Worm (Caenorhabditis elegans) whole organism, L3 larva: ENCODE results near the gene asm-1.

Experiments used
- R02D3.7 ChIP-seq: fragments of 150-350 bp; optimal IDR thresholded peaks from 2 replicates; lab custom pipeline; 2014; ENCODE audit warnings: missing biosample characterization, missing genetic modification characterization
- ZK546.5 ChIP-seq: sonication (generic microtip); optimal IDR thresholded peaks from 2 replicates; lab custom pipeline; 2017; ENCODE audit warnings: missing biosample characterization, missing genetic modification characterization
- aly-2 ChIP-seq: fragments of 150-350 bp; optimal IDR thresholded peaks from 2 replicates; lab custom pipeline; 2014; ENCODE audit warnings: missing biosample characterization, missing genetic modification characterization
- ama-1 ChIP-seq: fragments of 150-350 bp; optimal IDR thresholded peaks from 2 replicates; lab custom pipeline; 2018
- ceh-16 ChIP-seq: sonication (generic microtip); optimal IDR thresholded peaks from 2 replicates; lab custom pipeline; 2017; ENCODE audit warnings: missing biosample characterization, missing genetic modification characterization
- ceh-28 ChIP-seq: fragments of 150-350 bp; optimal IDR thresholded peaks from 2 replicates; lab custom pipeline; 2014; ENCODE audit warnings: missing biosample characterization, missing genetic modification reagents, missing genetic modification characterization
- ceh-82 ChIP-seq: fragments of 150-350 bp; optimal IDR thresholded peaks from 2 replicates; lab custom pipeline; 2014; ENCODE audit warnings: missing biosample characterization, missing genetic modification characterization
- ceh-9 ChIP-seq: sonication (generic microtip); optimal IDR thresholded peaks from 2 replicates; lab custom pipeline; 2018; ENCODE audit warnings: missing biosample characterization, missing genetic modification characterization
- daf-12 ChIP-seq: fragments of 150-350 bp; optimal IDR thresholded peaks from 2 replicates; lab custom pipeline; 2014; ENCODE audit warnings: missing biosample characterization, missing genetic modification reagents, missing genetic modification characterization
- egl-5 ChIP-seq: fragments of 150-350 bp; optimal IDR thresholded peaks from 2 replicates; lab custom pipeline; 2017; ENCODE audit warnings: missing biosample characterization, missing genetic modification reagents, missing genetic modification characterization, inconsistent platforms
- elt-1 ChIP-seq: fragments of 150-350 bp; optimal IDR thresholded peaks from 2 replicates; lab custom pipeline; 2014; ENCODE audit warnings: missing biosample characterization, missing genetic modification characterization
- elt-2 ChIP-seq: sonication (generic microtip); optimal IDR thresholded peaks from 2 replicates; lab custom pipeline; 2016; ENCODE audit warnings: missing genetic modification reagents, mild to moderate bottlenecking, missing genetic modification characterization, missing compliant biosample characterization
- elt-3 ChIP-seq, 3 experiments: fragments of 150-350 bp in 1 of 3; sonication (generic microtip) in 2 of 3; optimal IDR thresholded peaks; 2 replicates in 2 of 3; 4 replicates in 1 of 3; lab custom pipeline; 2014 to 2017; ENCODE audit warnings: missing biosample characterization in 3 of 3, missing genetic modification characterization in 3 of 3
- fkh-10 ChIP-seq: sonication (generic microtip); optimal IDR thresholded peaks from 2 replicates; lab custom pipeline; 2017; ENCODE audit warnings: missing biosample characterization, missing genetic modification reagents, missing genetic modification characterization
- fkh-2 ChIP-seq: fragments of 150-350 bp; optimal IDR thresholded peaks from 2 replicates; lab custom pipeline; 2014; ENCODE audit warnings: missing biosample characterization, missing genetic modification reagents, missing genetic modification characterization
- fos-1 ChIP-seq: fragments of 150-350 bp; optimal IDR thresholded peaks from 2 replicates; lab custom pipeline; 2014; ENCODE audit warnings: missing biosample characterization, missing genetic modification characterization
- hmg-11 ChIP-seq: sonication (generic microtip); optimal IDR thresholded peaks from 2 replicates; lab custom pipeline; 2016; ENCODE audit warnings: missing genetic modification characterization, missing compliant biosample characterization
- jun-1 ChIP-seq: fragments of 150-350 bp; optimal IDR thresholded peaks from 2 replicates; lab custom pipeline; 2014; ENCODE audit warnings: missing biosample characterization, missing genetic modification reagents, missing genetic modification characterization
- lin-15B ChIP-seq: fragments of 150-350 bp; optimal IDR thresholded peaks from 2 replicates; lab custom pipeline; 2014; ENCODE audit warnings: missing biosample characterization, missing genetic modification characterization
- lsy-12 ChIP-seq: sonication (generic microtip); optimal IDR thresholded peaks from 2 replicates; lab custom pipeline; 2016; ENCODE audit warnings: mild to moderate bottlenecking, missing genetic modification characterization, missing compliant biosample characterization
- mdl-1 ChIP-seq: fragments of 150-350 bp; optimal IDR thresholded peaks from 2 replicates; lab custom pipeline; 2014; ENCODE audit warnings: missing biosample characterization, missing genetic modification characterization
- mml-1 ChIP-seq: fragments of 150-350 bp; sonication (generic microtip); optimal IDR thresholded peaks from 3 replicates; lab custom pipeline; 2014; ENCODE audit warnings: missing biosample characterization, missing genetic modification characterization
- nfya-1 ChIP-seq: sonication (generic microtip); optimal IDR thresholded peaks from 2 replicates; lab custom pipeline; 2017; ENCODE audit warnings: missing genetic modification characterization, mild to moderate bottlenecking, missing compliant biosample characterization, antibody characterized with exemption, moderate library complexity; ENCODE audit not compliant: insufficient read depth
- nhr-11 ChIP-seq: fragments of 150-350 bp; optimal IDR thresholded peaks from 2 replicates; lab custom pipeline; 2014; ENCODE audit warnings: missing biosample characterization, missing genetic modification characterization
- nhr-12 ChIP-seq: fragments of 150-350 bp; optimal IDR thresholded peaks from 2 replicates; lab custom pipeline; 2014; ENCODE audit warnings: missing biosample characterization, missing genetic modification characterization
- nhr-23 ChIP-seq: fragments of 150-350 bp; optimal IDR thresholded peaks from 2 replicates; lab custom pipeline; 2014; ENCODE audit warnings: missing biosample characterization, missing genetic modification reagents, missing genetic modification characterization
- nhr-237 ChIP-seq: fragments of 150-350 bp; optimal IDR thresholded peaks from 2 replicates; lab custom pipeline; 2014; ENCODE audit warnings: missing biosample characterization, missing genetic modification characterization
- nhr-25 ChIP-seq: sonication (generic microtip); optimal IDR thresholded peaks from 2 replicates; lab custom pipeline; 2017; ENCODE audit warnings: missing biosample characterization, missing genetic modification characterization
- nhr-28 ChIP-seq: fragments of 150-350 bp; optimal IDR thresholded peaks from 2 replicates; lab custom pipeline; 2014; ENCODE audit warnings: missing biosample characterization, missing genetic modification characterization
- nhr-67 ChIP-seq: fragments of 150-350 bp; optimal IDR thresholded peaks from 2 replicates; lab custom pipeline; 2014; ENCODE audit warnings: missing biosample characterization, missing genetic modification characterization
- nhr-76 ChIP-seq: fragments of 150-350 bp; sonication (generic microtip); optimal IDR thresholded peaks from 5 replicates; lab custom pipeline; 2014; ENCODE audit warnings: missing biosample characterization, missing genetic modification characterization
- nhr-77 ChIP-seq: fragments of 150-350 bp; optimal IDR thresholded peaks from 2 replicates; lab custom pipeline; 2014; ENCODE audit warnings: missing biosample characterization, missing genetic modification characterization
- pha-4 ChIP-seq: fragments of 150-350 bp; optimal IDR thresholded peaks from 2 replicates; lab custom pipeline; 2014; ENCODE audit warnings: missing biosample characterization, missing genetic modification reagents, missing genetic modification characterization
- pqm-1 ChIP-seq: fragments of 150-350 bp; optimal IDR thresholded peaks from 2 replicates; lab custom pipeline; 2017; ENCODE audit warnings: missing biosample characterization, missing genetic modification characterization, inconsistent platforms
- sea-2 ChIP-seq: fragments of 150-350 bp; sonication (generic microtip); optimal IDR thresholded peaks from 4 replicates; lab custom pipeline; 2014; ENCODE audit warnings: missing biosample characterization, missing genetic modification reagents, missing genetic modification characterization
- skn-1 ChIP-seq: fragments of 150-350 bp; optimal IDR thresholded peaks from 2 replicates; lab custom pipeline; 2014; ENCODE audit warnings: missing biosample characterization, missing genetic modification characterization
- snpc-4 ChIP-seq: fragments of 150-350 bp; optimal IDR thresholded peaks from 2 replicates; lab custom pipeline; 2014; ENCODE audit warnings: missing biosample characterization, missing genetic modification characterization
- tbx-2 ChIP-seq: sonication (generic microtip); optimal IDR thresholded peaks from 2 replicates; lab custom pipeline; 2016; ENCODE audit warnings: mild to moderate bottlenecking, missing genetic modification characterization, missing compliant biosample characterization
- unc-39 ChIP-seq: sonication (generic microtip); optimal IDR thresholded peaks from 4 replicates; lab custom pipeline; 2017; ENCODE audit warnings: missing biosample characterization, missing genetic modification characterization
- unc-62 ChIP-seq: fragments of 150-350 bp; sonication (generic microtip); optimal IDR thresholded peaks from 4 replicates; lab custom pipeline; 2014; ENCODE audit warnings: missing biosample characterization, missing genetic modification reagents, missing genetic modification characterization
- zag-1 ChIP-seq: fragments of 150-350 bp; optimal IDR thresholded peaks from 2 replicates; lab custom pipeline; 2014; ENCODE audit warnings: missing biosample characterization, missing genetic modification characterization
- ztf-11 ChIP-seq: fragments of 150-350 bp; optimal IDR thresholded peaks from 2 replicates; lab custom pipeline; 2014; ENCODE audit warnings: missing biosample characterization, missing genetic modification characterization

The asm-1 gene

DNA sequence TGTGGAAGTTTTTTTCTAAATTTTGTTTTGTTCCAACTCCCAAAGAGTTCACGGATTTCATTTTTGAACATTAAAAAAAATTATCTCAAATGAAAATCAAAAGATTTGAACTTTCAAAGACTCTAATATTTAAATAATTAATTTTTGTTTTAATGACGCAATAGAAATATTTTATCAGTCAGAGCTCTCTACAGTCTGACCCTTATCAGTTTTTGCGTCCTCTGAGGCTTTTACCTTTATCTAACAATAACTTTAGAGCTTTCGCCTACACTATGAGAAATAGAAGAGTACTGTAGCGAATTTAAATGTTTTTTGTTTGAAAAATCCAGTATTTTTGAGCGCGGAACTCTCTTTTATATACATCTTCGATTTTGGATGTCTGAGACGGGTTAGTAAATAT, 9.0 kb downstream of the asm-1 start, which contains the start of gene B0252.5:
Gene B0252.5 (minus strand): TSS at position 17 of the 400 bp plus-strand sequence.
- peak; percentile 55 for TF ChIP-seq elt-2 (tag; lab: Kevin White, UChicago)
- no peak for TF ChIP-seq nhr-76 (tag; lab: Kevin White, UChicago)
- TF ChIP-seq ceh-16 = no peak
- no peak for TF ChIP-seq elt-1
- no peak for TF ChIP-seq zag-1 (tag; lab: Kevin White, UChicago)
- no peak for TF ChIP-seq ceh-9
- TF ChIP-seq nhr-67 (tag; lab: Kevin White, UChicago) = no peak
- TF ChIP-seq nhr-25 (tag; lab: Kevin White, UChicago) = no peak
- no peak for TF ChIP-seq ZK546.5
- TF ChIP-seq pqm-1 (tag; lab: Kevin White, UChicago) = peak; percentile 9
- TF ChIP-seq ceh-82 (tag; lab: Kevin White, UChicago) = no peak
- no peak for TF ChIP-seq tbx-2

DNA sequence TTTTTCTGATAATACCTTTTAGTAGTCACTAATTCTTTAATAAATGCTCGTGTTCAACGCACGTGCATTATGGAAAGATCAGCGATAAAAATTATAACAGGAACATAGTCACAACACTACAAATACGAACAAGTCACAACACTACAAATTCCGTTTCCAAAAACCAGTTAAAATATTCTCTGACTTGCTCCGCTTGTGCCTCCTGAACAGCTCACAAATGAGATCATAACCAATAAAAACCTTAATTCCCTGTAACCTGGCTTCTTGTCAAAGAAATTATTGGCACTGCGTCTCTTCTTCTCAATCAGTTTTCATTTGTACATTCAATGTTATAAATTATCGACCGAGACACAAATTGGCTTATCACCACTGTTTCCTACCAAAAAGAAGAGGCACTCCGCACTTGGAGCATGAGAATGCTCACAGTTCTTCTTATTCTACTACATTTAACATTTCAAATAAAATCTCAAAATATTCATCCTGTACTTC, 9.5 kb downstream of the asm-1 start, which contains the start of gene B0252.1:
Gene B0252.1 (plus strand): TSS at position 318 of the 489 bp plus-strand sequence.
- TF ChIP-seq pqm-1 (tag; lab: Kevin White, UChicago) (peak; percentile 26), elt-2 (tag; lab: Kevin White, UChicago) (peak; percentile 65), nhr-28 (tag; lab: Kevin White, UChicago) (no peak)

DNA sequence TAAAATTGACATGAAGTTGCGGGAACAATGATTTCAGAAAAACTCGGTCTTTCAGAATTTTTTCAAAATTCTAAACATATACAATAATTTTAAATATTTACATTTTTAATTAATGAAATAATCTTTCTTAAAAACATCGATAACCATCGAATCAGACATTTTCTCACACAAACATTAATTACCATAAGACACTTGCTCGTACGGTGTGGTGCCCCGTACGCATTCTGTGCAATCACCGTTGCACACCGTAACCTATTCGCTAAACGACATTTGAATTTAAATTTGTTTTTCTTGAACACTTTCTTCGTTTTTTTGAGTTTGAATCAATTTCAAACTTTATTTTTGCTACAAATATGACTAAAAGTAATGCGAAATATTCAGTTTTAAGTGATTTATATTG, 13.9 kb downstream of the asm-1 start:
- no peak for TF ChIP-seq hmg-11 (tag; lab: Kevin White, UChicago)
- no peak for TF ChIP-seq nhr-76 (tag; lab: Kevin White, UChicago)
- TF ChIP-seq nhr-77 (tag; lab: Kevin White, UChicago) = no peak
- TF ChIP-seq nhr-237 (tag; lab: Kevin White, UChicago) = no peak
- TF ChIP-seq pha-4 (tag; lab: Kevin White, UChicago) = no peak
- no peak for TF ChIP-seq ztf-11 (tag; lab: Kevin White, UChicago)
- TF ChIP-seq ceh-16 = no peak
- no peak for TF ChIP-seq unc-39 (tag; lab: Kevin White, UChicago)
- no peak for TF ChIP-seq nhr-28 (tag; lab: Kevin White, UChicago)
- TF ChIP-seq sea-2 (GFP tag; lab: Kevin White, UChicago) = no peak

ce11 chrII:6926054-6926453, 16.2 kb downstream of the asm-1 start:
- no peak for TF ChIP-seq snpc-4
- TF ChIP-seq nhr-11 = no peak
- TF ChIP-seq nhr-67 (tag; lab: Kevin White, UChicago) = no peak
- TF ChIP-seq daf-12 (tag; lab: Kevin White, UChicago) = no peak
- TF ChIP-seq unc-39 (tag; lab: Kevin White, UChicago) = no peak
- TF ChIP-seq ceh-82 (tag; lab: Kevin White, UChicago) = no peak
- no peak for TF ChIP-seq nhr-23
- TF ChIP-seq sea-2 (GFP tag; lab: Kevin White, UChicago) = no peak
- TF ChIP-seq ceh-28 (tag; lab: Kevin White, UChicago) = no peak
- TF ChIP-seq mml-1 (tag; lab: Kevin White, UChicago) = no peak
- TF ChIP-seq aly-2 (tag; lab: Kevin White, UChicago) = no peak
- TF ChIP-seq pqm-1 (tag; lab: Kevin White, UChicago) = no peak
- TF ChIP-seq ceh-16 = no peak

ce11 chrII:6926488-6926887, 16.6 kb downstream of the asm-1 start:
- TF ChIP-seq fkh-10 (peak; percentile 44), nhr-237 (tag; lab: Kevin White, UChicago) (no peak), unc-62 (peak; percentile 6), nhr-11 (no peak), nhr-76 (tag; lab: Kevin White, UChicago) (no peak), elt-3 (tag; optimal IDR thresholded peaks at IDR 0.05; lab: Kevin White, UChicago) (no peak), jun-1 (tag; lab: Kevin White, UChicago) (peak; percentile 88), ceh-16 (no peak), lsy-12 (peak; percentile 33), elt-2 (tag; lab: Kevin White, UChicago) (peak; percentile 92), lin-15B (peak; percentile 38), nhr-25 (tag; lab: Kevin White, UChicago) (peak; percentile 37), snpc-4 (peak; percentile 72), ama-1 (lab: Kevin White, UChicago) (no peak), skn-1 (peak; percentile 79), egl-5 (no peak), nhr-67 (tag; lab: Kevin White, UChicago) (no peak), nhr-12 (tag; lab: Kevin White, UChicago) (no peak), ceh-28 (tag; lab: Kevin White, UChicago) (peak; percentile 42), fkh-2 (tag; lab: Kevin White, UChicago) (no peak), fos-1 (tag; lab: Kevin White, UChicago) (peak; percentile 37), pqm-1 (tag; lab: Kevin White, UChicago) (peak; percentile 56), mdl-1 (tag; lab: Kevin White, UChicago) (peak; percentile 62), aly-2 (tag; lab: Kevin White, UChicago) (no peak), nhr-28 (tag; lab: Kevin White, UChicago) (no peak), unc-39 (tag; lab: Kevin White, UChicago) (no peak), tbx-2 (peak; percentile 48), nhr-23 (peak; percentile 46), sea-2 (GFP tag; lab: Kevin White, UChicago) (no peak), nfya-1 (tag; lab: Kevin White, UChicago) (peak; percentile 79), hmg-11 (tag; lab: Kevin White, UChicago) (peak; percentile 86), R02D3.7 (tag; lab: Kevin White, UChicago) (peak; percentile 23)
